Worm (Caenorhabditis elegans): ENCODE data around the gene C11E4.7.
"Not testable (repeated sequence)": the region's sequence is repeated elsewhere in the genome, so short reads cannot be mapped to it uniquely, and the experiment has no call there.

C11E4.7 gene

DNA sequence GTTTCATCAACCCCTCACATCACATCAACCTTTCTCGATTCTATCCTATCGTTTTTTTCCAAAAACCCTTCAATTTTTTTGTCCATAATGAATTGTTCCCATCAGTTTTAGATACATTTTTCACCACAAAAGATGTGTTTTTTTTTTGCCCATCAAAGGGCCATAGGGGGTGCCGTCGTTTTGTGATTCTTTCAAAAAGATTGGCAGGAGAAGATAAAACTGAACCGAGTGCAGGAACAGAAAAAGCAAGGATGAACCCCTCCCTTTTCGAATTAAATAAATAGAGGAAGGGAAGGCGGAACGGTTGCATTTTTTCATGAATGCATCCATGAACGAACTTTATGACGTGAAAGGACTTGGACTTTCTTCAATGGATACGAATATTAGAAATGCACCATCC, at the start of gene C11E4.7:
C11E4.7 (plus strand) TSS at position 301 of the 400 bp plus-strand sequence.
- TF ChIP-seq unc-62 (GFP tag; optimal IDR thresholded peaks at IDR 0.05): no peak

DNA sequence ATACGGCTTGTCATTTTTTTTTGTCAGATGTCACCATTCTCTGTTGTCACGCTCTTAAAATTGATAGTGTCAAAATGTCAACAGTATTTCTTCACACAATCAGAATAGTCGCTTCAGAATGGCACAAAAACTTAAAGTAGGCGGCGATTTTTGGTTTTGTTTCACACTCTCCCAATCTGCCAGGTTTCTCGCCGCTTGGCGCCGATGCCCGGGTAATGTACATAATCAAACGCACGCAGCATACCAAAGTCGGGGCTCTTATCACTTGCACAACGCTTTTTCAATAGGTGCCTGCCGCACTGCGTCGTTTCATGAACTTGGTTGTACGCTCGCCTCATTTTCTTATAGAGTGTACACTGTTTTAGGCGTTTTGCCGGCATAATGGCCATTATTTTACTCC, 48.4 kb upstream of the C11E4.7 start:
- TF ChIP-seq unc-62 (GFP tag; optimal IDR thresholded peaks at IDR 0.05): no peak

DNA sequence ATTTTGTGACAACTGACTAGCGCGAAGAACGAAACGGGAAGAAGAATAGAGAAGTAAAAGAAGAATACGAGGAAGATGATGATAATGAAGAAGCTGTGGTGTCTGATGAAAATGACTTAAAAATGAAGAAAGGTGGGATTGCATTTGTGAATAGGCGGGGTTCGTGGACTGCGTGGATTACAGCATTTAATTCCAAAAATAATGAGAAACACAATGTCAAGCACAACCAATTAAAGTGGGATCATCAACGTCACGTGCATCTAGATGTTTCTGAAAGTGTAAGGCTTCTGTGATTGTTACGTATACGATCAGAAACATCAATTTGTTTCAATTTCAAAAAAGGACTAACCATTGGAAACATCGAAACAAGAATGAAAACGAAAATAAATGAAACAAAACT, 40.1 kb upstream of the C11E4.7 start, which contains the start of gene glb-17:
glb-17 (minus strand) TSS at position 101 of the 400 bp plus-strand sequence.
- no peak for TF ChIP-seq unc-62 (GFP tag; optimal IDR thresholded peaks at IDR 0.05)

DNA sequence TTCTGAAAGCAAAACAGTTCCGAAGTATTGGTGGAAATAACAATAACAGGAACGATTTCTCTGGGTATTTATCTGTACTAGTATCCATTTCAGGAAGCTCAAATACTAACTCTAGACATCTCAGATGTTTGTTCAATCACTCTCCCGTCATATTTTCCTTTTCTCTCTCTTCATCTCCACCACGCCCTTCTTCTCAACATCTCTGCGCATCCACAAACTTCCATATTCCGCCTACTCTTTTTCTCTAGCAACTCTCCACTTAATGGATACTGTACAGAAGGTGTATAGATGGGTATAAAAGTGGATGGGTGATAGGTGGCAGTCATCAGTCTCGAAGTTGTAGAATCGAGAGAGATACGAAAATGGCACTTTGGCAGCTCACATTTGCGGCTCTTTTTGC, 32.7 kb upstream of the C11E4.7 start, which contains the start of gene gpx-5:
gpx-5 (plus strand) TSS at position 336 of the 400 bp plus-strand sequence.
- TF ChIP-seq unc-62 (GFP tag; optimal IDR thresholded peaks at IDR 0.05): no peak

DNA sequence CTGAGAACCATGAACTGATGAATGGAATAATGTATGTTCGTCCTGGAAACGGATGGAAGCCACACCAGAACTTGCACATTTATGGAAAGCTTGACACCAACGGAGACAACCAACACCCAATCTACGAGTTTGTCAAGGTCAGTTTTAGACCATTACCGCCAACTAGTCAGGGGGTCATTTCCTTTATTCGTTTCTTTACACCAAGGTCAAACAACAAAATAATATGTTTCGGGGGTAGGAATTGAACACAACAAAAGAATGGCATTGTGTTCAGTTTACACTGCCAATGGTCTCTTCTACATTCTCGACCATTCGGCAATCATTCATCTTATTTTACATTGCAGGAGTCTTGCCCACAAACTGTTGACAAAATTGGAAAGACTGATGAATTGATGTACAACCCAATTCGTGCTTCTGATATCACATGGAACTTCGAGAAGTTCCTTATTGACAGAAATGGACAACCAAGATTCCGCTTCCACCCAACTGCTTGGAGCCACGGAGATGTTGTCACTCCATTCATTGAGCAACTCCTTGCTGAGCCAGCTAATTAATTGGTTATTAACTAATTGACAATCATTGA, 31.3 kb upstream of the C11E4.7 start:
- TF ChIP-seq unc-62 (GFP tag; optimal IDR thresholded peaks at IDR 0.05): no peak

DNA sequence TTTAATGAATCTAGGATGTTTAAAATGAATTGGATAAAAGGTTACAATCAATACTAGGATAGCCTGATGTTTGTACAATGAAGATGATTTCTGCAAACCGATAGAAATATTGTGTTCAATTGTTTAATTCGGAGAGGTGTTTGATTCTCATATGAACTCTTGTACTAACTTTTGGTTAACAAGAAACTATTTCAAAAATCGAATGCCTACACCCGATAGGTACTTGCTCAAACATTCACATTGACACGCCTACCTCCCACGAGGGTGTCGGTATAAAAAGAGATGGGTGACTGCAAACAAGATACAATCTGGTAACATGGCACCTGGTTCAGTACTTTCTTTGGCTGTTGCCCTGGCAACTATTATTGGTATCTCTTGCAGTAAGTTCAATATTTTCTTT, 29.4 kb upstream of the C11E4.7 start, which contains the start of gene gpx-3:
gpx-3 (plus strand) TSS at position 301 of the 400 bp plus-strand sequence.
- no peak for TF ChIP-seq unc-62 (GFP tag; optimal IDR thresholded peaks at IDR 0.05)

DNA sequence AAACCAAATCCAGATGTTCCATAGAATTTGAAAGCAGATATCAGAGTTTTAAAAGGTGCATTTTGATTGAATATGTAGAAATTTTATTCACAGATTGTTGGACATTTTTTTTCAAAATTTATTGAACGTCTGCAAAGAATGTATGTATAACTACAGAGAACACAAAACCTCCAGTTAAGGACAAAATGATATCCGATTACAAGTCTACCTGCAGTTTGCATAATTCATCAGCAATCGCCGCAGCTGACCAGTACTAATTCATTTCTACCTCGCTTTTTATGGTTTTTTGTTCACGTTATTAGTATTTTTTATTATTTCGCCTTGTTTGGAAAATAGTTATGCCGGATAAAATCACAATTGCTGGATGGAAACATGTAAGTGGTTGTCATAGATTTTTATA, 27.9 kb upstream of the C11E4.7 start, which contains the start of gene del-8:
del-8 (plus strand) TSS at position 301 of the 400 bp plus-strand sequence.
- no peak for TF ChIP-seq unc-62 (GFP tag; optimal IDR thresholded peaks at IDR 0.05)

DNA sequence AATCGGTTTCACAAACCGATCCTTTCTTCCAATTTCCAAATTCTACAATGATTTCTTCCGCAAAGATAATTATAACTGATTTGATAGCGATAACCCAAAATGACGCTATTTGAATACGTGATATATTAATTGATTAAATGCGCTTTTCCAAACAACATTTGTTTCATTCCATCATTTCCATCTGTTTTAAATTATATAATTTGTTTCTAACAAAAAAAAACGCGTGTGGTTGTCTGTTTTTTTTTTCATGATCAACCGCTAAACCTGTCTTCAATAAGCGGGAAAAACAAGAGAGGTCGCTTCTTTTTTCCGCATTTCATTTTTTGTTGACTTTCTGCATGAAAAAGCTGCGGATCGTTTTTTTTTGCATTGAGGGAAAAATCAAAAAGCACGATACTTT, 19.7 kb upstream of the C11E4.7 start:
- no peak for TF ChIP-seq unc-62 (GFP tag; optimal IDR thresholded peaks at IDR 0.05)

DNA sequence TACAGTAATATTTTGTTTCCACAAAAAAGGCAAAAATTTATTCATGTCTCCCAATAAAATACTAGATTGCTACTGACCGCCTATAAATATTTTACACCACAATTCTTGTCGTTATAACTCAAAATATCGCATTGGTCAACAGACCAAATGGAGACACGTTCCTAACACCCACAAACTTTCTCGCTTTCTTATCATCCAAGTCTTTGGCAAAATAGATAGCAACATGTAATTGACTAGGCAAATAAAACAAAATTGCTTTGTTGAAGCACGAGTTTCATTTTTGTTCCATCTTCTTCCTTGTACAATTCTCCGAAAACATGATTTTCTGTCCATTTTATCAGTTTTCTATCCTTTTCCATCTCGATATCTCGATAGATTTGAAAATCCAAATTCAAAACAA, 14.4 kb upstream of the C11E4.7 start:
- no peak for TF ChIP-seq unc-62 (GFP tag; optimal IDR thresholded peaks at IDR 0.05)

DNA sequence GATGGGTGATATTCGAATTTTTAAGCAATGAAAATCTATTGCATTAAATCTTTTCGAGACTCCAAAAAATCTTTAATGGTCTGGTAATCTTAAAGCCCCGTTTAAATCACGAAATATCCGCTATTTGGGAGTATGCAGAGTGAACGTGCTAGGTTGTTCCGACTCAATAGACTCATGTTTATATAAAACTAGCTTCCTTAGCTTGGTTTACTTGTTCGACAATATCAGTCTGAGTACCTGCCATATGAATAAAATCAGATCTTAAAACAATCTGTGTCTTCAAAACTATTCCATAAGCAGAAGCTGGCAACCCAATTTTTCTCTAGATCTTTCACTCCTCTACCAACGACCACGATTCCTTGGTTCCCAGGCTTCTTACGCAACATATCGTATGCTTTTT, 13.8 kb upstream of the C11E4.7 start:
- no peak for TF ChIP-seq unc-62 (GFP tag; optimal IDR thresholded peaks at IDR 0.05)

DNA sequence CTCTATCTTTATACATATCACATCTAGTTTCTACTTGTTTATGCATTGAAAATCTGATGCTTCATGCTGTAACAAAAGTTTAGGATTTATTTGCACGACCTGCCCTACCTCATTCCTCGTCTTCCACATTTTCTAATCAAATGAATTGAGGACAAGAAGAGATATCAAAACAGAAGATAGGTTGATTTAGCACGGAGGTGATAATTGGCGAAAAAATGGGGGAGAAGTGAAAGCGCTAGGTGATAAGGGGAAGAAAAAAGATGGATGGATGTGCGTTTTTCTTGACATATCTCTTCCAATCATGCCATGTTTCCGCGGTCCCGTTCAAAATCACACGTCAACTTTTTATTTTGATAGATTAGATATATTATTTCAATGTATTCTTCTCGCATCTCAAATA, 8.9 kb upstream of the C11E4.7 start:
- no peak for TF ChIP-seq unc-62 (GFP tag; optimal IDR thresholded peaks at IDR 0.05)

DNA sequence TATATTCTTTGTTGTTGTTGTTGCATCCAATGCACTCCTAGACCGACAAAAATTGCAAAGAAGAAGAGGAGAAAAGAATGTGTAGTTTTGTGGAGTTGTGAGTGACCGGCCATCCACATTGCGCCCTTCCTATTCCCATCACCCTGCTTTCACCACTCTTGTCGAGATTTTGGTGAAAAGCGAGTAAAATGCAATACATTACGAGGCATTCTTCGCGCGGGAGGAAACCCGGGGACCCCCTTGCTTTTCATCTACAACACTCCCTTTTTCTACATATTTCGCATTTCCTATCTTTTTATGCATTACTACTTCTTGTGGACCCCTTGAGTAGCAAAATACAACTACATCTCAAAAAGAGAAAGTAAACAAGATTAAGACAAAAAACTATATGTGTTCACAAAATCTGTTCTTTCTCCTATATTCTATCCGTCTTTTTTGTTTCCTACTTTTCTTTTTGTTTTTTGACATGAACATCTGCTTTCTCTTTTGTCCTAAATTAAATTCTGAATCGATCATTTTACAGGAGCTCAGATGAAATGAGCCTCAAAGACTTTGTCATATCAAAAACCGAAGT, 6.9 kb upstream of the C11E4.7 start, which contains the start of gene C11E4.6:
C11E4.6 (plus strand) TSS at position 524 of the 574 bp plus-strand sequence.
- TF ChIP-seq unc-62 (GFP tag; optimal IDR thresholded peaks at IDR 0.05): no peak

DNA sequence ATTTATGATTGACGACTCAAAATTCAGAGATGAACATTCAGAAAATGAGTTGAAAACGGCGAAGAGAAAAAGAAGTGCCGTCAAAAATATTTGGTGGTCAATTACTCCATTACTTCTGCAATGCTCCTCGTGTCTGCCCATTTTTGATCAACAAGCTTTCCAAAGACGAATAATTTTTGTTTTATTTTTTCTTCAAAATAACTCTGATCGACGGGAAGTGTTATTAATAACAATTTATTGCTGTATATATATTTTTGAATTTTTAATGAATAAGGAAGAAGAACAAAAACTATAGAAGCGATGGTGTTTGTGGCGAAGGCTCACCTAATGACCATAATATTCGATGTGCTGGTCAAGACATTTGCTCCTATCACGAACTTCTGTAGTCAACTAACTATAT, 3.1 kb downstream of the C11E4.7 start, which contains the start of gene C11E4.8:
C11E4.8 (plus strand) TSS at position 301 of the 400 bp plus-strand sequence.
- TF ChIP-seq unc-62 (GFP tag; optimal IDR thresholded peaks at IDR 0.05): no peak

DNA sequence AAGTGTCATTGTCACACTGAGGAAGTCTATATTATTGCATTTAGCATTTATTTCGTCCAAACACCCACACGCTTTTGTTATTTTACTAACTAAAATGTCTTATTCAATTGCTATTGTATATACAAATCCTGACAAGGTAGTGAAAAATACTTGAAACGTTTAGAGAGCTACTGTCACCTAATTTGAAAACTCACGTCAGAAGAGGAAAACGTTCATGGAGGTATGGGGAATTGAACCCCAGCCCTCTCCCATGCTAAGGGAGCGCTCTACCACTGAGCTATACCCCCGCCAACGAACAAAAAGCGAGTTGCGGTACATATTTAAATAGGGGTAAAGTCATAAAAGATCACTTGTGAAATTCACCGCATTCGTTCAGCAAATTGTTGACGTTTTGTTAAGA, 5.6 kb downstream of the C11E4.7 start:
- no peak for TF ChIP-seq unc-62 (GFP tag; optimal IDR thresholded peaks at IDR 0.05)

DNA sequence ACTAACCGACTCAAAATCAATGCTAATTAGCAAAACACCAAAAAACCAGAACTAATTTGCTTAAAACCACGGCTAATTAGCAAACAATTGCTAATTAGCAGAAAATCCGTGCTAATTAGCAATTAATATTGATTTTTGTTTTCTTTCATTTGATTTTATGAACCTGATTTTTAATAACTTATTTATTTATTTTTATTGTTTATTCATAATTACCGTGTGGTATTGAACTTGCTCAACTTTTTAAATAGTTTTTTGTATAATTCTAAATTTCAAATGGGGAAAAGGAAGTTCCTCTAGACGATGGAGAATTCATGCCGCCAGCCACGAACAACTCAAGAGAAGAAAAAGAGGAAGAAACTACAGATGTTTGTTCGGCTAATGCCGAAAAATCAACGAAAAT, 8.8 kb downstream of the C11E4.7 start, which contains the start of gene F34H10.1:
F34H10.1 (plus strand) TSS at position 301 of the 400 bp plus-strand sequence.
- not testable (repeated sequence) for TF ChIP-seq unc-62 (GFP tag; optimal IDR thresholded peaks at IDR 0.05)

DNA sequence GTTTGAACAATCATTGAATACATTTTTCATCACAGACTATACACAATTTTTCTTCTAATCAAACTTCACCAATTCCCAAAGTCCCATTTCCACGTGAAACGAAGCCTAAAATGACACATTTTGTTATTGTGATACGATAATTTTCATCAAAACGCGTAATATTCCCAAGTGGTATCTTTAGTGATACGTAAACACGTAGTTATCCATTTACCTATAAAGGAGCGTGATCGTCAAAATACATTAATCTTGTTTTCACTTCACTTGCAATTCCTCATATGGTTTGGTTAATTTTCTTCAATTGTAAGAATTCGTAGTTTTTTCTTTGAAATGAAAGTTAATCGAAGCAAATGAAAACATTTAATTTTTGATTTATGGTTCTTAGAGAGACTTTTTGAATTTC, 12.5 kb downstream of the C11E4.7 start:
- no peak for TF ChIP-seq unc-62 (GFP tag; optimal IDR thresholded peaks at IDR 0.05)

DNA sequence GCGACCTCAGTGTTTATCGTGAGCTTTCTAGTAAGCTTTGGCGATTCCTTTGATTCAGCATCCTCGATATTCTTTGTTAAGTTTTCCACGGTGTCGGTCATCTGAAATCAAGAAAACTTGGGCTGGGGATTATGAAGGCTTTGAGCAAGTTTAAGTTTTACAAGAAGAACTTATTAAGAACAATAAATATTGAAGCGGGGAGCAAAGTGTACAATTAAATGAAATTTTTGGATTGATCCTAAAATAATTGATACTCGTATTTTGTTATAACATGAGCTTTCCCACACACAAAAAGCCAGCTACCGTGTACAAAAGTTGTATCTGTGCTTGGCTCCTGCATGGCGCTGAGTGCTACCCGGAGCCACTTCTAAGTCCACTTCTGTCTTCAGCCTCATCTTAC, 17.9 kb downstream of the C11E4.7 start, which contains the start of gene F34H10.3:
F34H10.3 (minus strand) TSS at position 101 of the 400 bp plus-strand sequence.
- TF ChIP-seq unc-62 (GFP tag; optimal IDR thresholded peaks at IDR 0.05): no peak

Measured in whole organism, dauer.